Worm (Caenorhabditis elegans): Measurements from ENCODE around the gene Y59A8B.25.

DNA sequence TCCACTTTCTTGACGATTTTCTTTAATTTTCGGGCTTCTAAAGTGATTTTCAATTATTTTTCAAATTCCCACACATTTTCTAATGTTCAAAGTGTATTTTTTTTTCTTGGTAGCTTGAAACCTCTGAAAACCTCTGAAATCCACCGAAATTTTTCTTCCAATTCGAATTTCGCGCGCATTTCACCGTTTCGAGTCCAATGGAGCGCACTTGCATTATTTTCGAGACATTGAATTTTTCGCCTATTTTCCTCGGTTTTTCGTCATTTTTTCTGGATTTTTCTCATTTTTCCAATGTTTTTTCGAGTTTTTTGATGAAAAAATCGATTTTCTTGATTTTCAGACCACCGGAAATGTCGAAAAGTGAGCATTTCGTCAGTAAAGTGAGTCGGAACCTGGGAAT lies 31.6 kb upstream of the Y59A8B.25 start, which contains the start of gene slr-2:
- no peak for TF ChIP-seq med-1 (GFP tag; optimal IDR thresholded peaks at IDR 0.05; ENCODE audit: insufficient read depth)
- TF ChIP-seq ztf-29 (GFP tag; IDR thresholded peaks at IDR 0.05) = no peak
- TF ChIP-seq flt-1 (GFP tag; IDR thresholded peaks at IDR 0.05) = no peak
- no peak for TF ChIP-seq ztf-23 (GFP tag; IDR thresholded peaks at IDR 0.05)
- TF ChIP-seq klf-2 (GFP tag; conservative IDR thresholded peaks at IDR 0.05) = no peak
- TF ChIP-seq ref-1 (GFP tag; conservative IDR thresholded peaks at IDR 0.05) = no peak
- no peak for TF ChIP-seq cog-1 (tag; optimal IDR thresholded peaks at IDR 0.05)
- no peak for TF ChIP-seq T22C8.4 (GFP tag; IDR thresholded peaks at IDR 0.05)
- TF ChIP-seq tab-1 (GFP tag; IDR thresholded peaks at IDR 0.05) = no peak
